Worm (Caenorhabditis elegans) whole organism, young adult: ENCODE results near the gene str-246.
A peak's percentile ranks its signal among the peaks of the same experiment; 100 is the strongest.

Experiments
- B0261.1 ChIP-seq: sonication (generic microtip); optimal IDR thresholded peaks from 2 replicates; lab custom pipeline; 2016; ENCODE audit warnings: mild to moderate bottlenecking, missing genetic modification characterization, moderate library complexity, missing compliant biosample characterization
- D2030.7 ChIP-seq: fragments of 200-800 bp; sonication (Bioruptor generic); IDR thresholded peaks from 2 replicates; pipeline ENCODE4 v1.3.6; 2022; ENCODE audit warnings: missing genetic modification reagents, missing genetic modification characterization, missing compliant biosample characterization
- F22D6.2 ChIP-seq: sonication (generic microtip); optimal IDR thresholded peaks from 2 replicates; lab custom pipeline; 2016; ENCODE audit warnings: mild to moderate bottlenecking, missing genetic modification characterization, missing compliant biosample characterization
- F39B2.1 ChIP-seq: fragments of 200-800 bp; sonication (Bioruptor generic); IDR thresholded peaks from 2 replicates; pipeline ENCODE4 v1.3.6; 2022; ENCODE audit warnings: missing genetic modification reagents, missing genetic modification characterization, missing compliant biosample characterization
- K12H6.12 ChIP-seq: fragments of 200-800 bp; sonication (Bioruptor generic); optimal IDR thresholded peaks from 2 replicates; lab custom pipeline; 2018; ENCODE audit warnings: mild to moderate bottlenecking, missing genetic modification characterization, missing compliant biosample characterization
- Y53G8AR.9 ChIP-seq: fragments of 200-800 bp; sonication (Bioruptor generic); conservative IDR thresholded peaks from 2 replicates; pipeline ENCODE4 v1.3.6; 2022; ENCODE audit warnings: missing genetic modification reagents, missing genetic modification characterization, missing compliant biosample characterization
- Y56A3A.18 ChIP-seq: fragments of 200-800 bp; sonication (Bioruptor generic); IDR thresholded peaks from 2 replicates; pipeline ENCODE4 v1.3.6; 2022; ENCODE audit warnings: missing genetic modification reagents, missing genetic modification characterization, missing compliant biosample characterization
- Y79H2A.3 ChIP-seq: fragments of 200-800 bp; sonication (Bioruptor generic); conservative IDR thresholded peaks from 2 replicates; pipeline ENCODE4 v1.3.6; 2022; ENCODE audit warnings: missing genetic modification reagents, missing genetic modification characterization, missing compliant biosample characterization
- aptf-3 ChIP-seq: fragments of 200-800 bp; sonication (Bioruptor generic); IDR thresholded peaks from 2 replicates; pipeline ENCODE4 v1.3.6; 2022; ENCODE audit warnings: missing genetic modification characterization, missing compliant biosample characterization
- attf-5 ChIP-seq: fragments of 200-800 bp; sonication (Bioruptor generic); optimal IDR thresholded peaks from 2 replicates; lab custom pipeline; 2018; ENCODE audit warnings: mild to moderate bottlenecking, missing genetic modification characterization, missing compliant biosample characterization
- cebp-2 ChIP-seq: fragments of 200-800 bp; sonication (Bioruptor generic); IDR thresholded peaks from 2 replicates; pipeline ENCODE4 v1.3.6; 2022; ENCODE audit warnings: missing genetic modification characterization, missing compliant biosample characterization
- ceh-100 ChIP-seq: fragments of 200-800 bp; sonication (Bioruptor generic); IDR thresholded peaks from 2 replicates; pipeline ENCODE4 v1.3.6; 2022; ENCODE audit warnings: missing genetic modification reagents, missing genetic modification characterization, missing compliant biosample characterization
- ceh-27 ChIP-seq: fragments of 200-800 bp; sonication (Bioruptor generic); optimal IDR thresholded peaks from 2 replicates; lab custom pipeline; 2018; ENCODE audit warnings: mild to moderate bottlenecking, missing genetic modification characterization, moderate library complexity, missing compliant biosample characterization
- ceh-40 ChIP-seq: fragments of 200-800 bp; sonication (Bioruptor generic); IDR thresholded peaks from 2 replicates; pipeline ENCODE4 v1.3.6; 2022; ENCODE audit warnings: missing genetic modification characterization, missing compliant biosample characterization
- ceh-79 ChIP-seq: sonication (generic microtip); optimal IDR thresholded peaks from 2 replicates; lab custom pipeline; 2017; ENCODE audit warnings: mild to moderate bottlenecking, missing genetic modification characterization, missing compliant biosample characterization
- ceh-91 ChIP-seq: fragments of 200-800 bp; sonication (Bioruptor generic); IDR thresholded peaks from 2 replicates; pipeline ENCODE4 v1.3.6; 2022; ENCODE audit warnings: missing genetic modification reagents, missing genetic modification characterization, missing compliant biosample characterization
- chd-7 ChIP-seq: sonication (generic microtip); optimal IDR thresholded peaks from 2 replicates; lab custom pipeline; 2016; ENCODE audit warnings: mild to moderate bottlenecking, missing genetic modification characterization, moderate library complexity, missing compliant biosample characterization
- die-1 ChIP-seq: sonication (generic microtip); optimal IDR thresholded peaks from 2 replicates; lab custom pipeline; 2016; ENCODE audit warnings: missing genotype, mild to moderate bottlenecking, missing genetic modification characterization, missing compliant biosample characterization
- egrh-3 ChIP-seq: fragments of 200-800 bp; sonication (Bioruptor generic); IDR thresholded peaks from 2 replicates; pipeline ENCODE4 v1.3.6; 2022; ENCODE audit warnings: missing genetic modification reagents, missing genetic modification characterization, missing compliant biosample characterization
- ets-4 ChIP-seq: fragments of 200-800 bp; sonication (Bioruptor generic); optimal IDR thresholded peaks from 2 replicates; lab custom pipeline; 2018; ENCODE audit warnings: mild to moderate bottlenecking, missing genetic modification characterization, missing compliant biosample characterization
- lag-1 ChIP-seq: fragments of 200-800 bp; sonication (Bioruptor generic); IDR thresholded peaks from 2 replicates; pipeline ENCODE4 v1.3.6; 2022; ENCODE audit warnings: missing genetic modification reagents, missing genetic modification characterization, missing compliant biosample characterization
- lin-26 ChIP-seq: fragments of 200-800 bp; sonication (Bioruptor generic); IDR thresholded peaks from 2 replicates; pipeline ENCODE4 v1.3.6; 2022; ENCODE audit warnings: missing genetic modification reagents, missing genetic modification characterization, missing compliant biosample characterization
- lin-35 ChIP-seq, 3 experiments: fragments of 150-350 bp in 2 of 3; sonication (generic microtip) in 1 of 3; optimal IDR thresholded peaks; 2 replicates each; lab custom pipeline; 2014 to 2018; ENCODE audit warnings: missing biosample characterization in 3 of 3, missing genetic modification characterization in 3 of 3, missing genetic modification reagents in 3 of 3
- lin-40 ChIP-seq: sonication (generic microtip); optimal IDR thresholded peaks from 2 replicates; lab custom pipeline; 2016; ENCODE audit warnings: missing genetic modification characterization, mild to moderate bottlenecking, missing compliant biosample characterization, missing genotype, missing genetic modification reagents
- lir-1 ChIP-seq: fragments of 200-800 bp; sonication (Bioruptor generic); conservative IDR thresholded peaks from 2 replicates; pipeline ENCODE4 v1.3.6; 2022; ENCODE audit warnings: missing genetic modification reagents, missing genetic modification characterization, missing compliant biosample characterization
- lsy-27 ChIP-seq: sonication (generic microtip); optimal IDR thresholded peaks from 2 replicates; lab custom pipeline; 2017; ENCODE audit warnings: missing genetic modification characterization, mild to moderate bottlenecking, missing compliant biosample characterization, antibody characterized with exemption, missing genotype, borderline replicate concordance; ENCODE audit not compliant: insufficient read depth
- madf-3 ChIP-seq: fragments of 200-800 bp; sonication (Bioruptor generic); IDR thresholded peaks from 2 replicates; pipeline ENCODE4 v1.3.6; 2022; ENCODE audit warnings: missing genetic modification reagents, missing genetic modification characterization, missing compliant biosample characterization
- madf-6 ChIP-seq: fragments of 200-800 bp; sonication (Bioruptor generic); IDR thresholded peaks from 2 replicates; pipeline ENCODE4 v1.3.6; 2022; ENCODE audit warnings: missing genetic modification reagents, missing genetic modification characterization, missing compliant biosample characterization
- madf-8 ChIP-seq: fragments of 200-800 bp; sonication (Bioruptor generic); conservative IDR thresholded peaks from 2 replicates; pipeline ENCODE4 v1.3.6; 2022; ENCODE audit warnings: missing genetic modification reagents, missing genetic modification characterization, missing compliant biosample characterization
- mcd-1 ChIP-seq: fragments of 200-800 bp; sonication (Bioruptor generic); IDR thresholded peaks from 2 replicates; pipeline ENCODE4 v1.3.6; 2022; ENCODE audit warnings: missing genetic modification reagents, missing genetic modification characterization, missing compliant biosample characterization
- mel-28 ChIP-seq: sonication (generic microtip); optimal IDR thresholded peaks from 2 replicates; lab custom pipeline; 2016; ENCODE audit warnings: borderline replicate concordance, mild to moderate bottlenecking, missing genetic modification characterization, missing compliant biosample characterization
- mes-4 ChIP-seq: sonication (generic microtip); optimal IDR thresholded peaks from 2 replicates; lab custom pipeline; 2016; ENCODE audit warnings: missing genotype, missing genetic modification characterization, missing compliant biosample characterization
- mxl-1 ChIP-seq: sonication (generic microtip); optimal IDR thresholded peaks from 2 replicates; lab custom pipeline; 2016; ENCODE audit warnings: missing genetic modification characterization, missing compliant biosample characterization
- nfya-1 ChIP-seq: sonication (generic microtip); optimal IDR thresholded peaks from 2 replicates; lab custom pipeline; 2017; ENCODE audit warnings: antibody characterized with exemption, missing compliant biosample characterization, missing genetic modification characterization, borderline replicate concordance; ENCODE audit not compliant: insufficient read depth
- nhr-120 ChIP-seq: fragments of 200-800 bp; sonication (Bioruptor generic); IDR thresholded peaks from 2 replicates; pipeline ENCODE4 v1.3.6; 2022; ENCODE audit warnings: missing genetic modification characterization, missing compliant biosample characterization
- nhr-179 ChIP-seq: sonication (generic microtip); optimal IDR thresholded peaks from 2 replicates; lab custom pipeline; 2016; ENCODE audit warnings: mild to moderate bottlenecking, missing genetic modification characterization, missing compliant biosample characterization
- nhr-27 ChIP-seq: fragments of 200-800 bp; sonication (Bioruptor generic); optimal IDR thresholded peaks from 2 replicates; lab custom pipeline; 2018; ENCODE audit warnings: mild to moderate bottlenecking, missing genetic modification characterization, moderate library complexity, missing compliant biosample characterization
- sdz-38 ChIP-seq: sonication (generic microtip); optimal IDR thresholded peaks from 2 replicates; lab custom pipeline; 2016; ENCODE audit warnings: missing genotype, missing genetic modification characterization, missing compliant biosample characterization
- sea-2 ChIP-seq: fragments of 200-800 bp; sonication (Bioruptor generic); IDR thresholded peaks from 2 replicates; pipeline ENCODE4 v1.3.6; 2022; ENCODE audit warnings: missing genetic modification characterization, missing compliant biosample characterization
- snpc-1.1 ChIP-seq: sonication (generic microtip); optimal IDR thresholded peaks from 2 replicates; lab custom pipeline; 2017; ENCODE audit warnings: missing genetic modification characterization, mild to moderate bottlenecking, missing compliant biosample characterization, antibody characterized with exemption, moderate library complexity, missing genotype, missing genetic modification reagents; ENCODE audit not compliant: insufficient read depth
- snpc-1.3 ChIP-seq: sonication (generic microtip); optimal IDR thresholded peaks from 2 replicates; lab custom pipeline; 2017; ENCODE audit warnings: missing genetic modification characterization, mild to moderate bottlenecking, missing compliant biosample characterization, antibody characterized with exemption, moderate library complexity, missing genotype, missing genetic modification reagents; ENCODE audit not compliant: insufficient read depth
- snpc-3.4 ChIP-seq: sonication (generic microtip); optimal IDR thresholded peaks from 2 replicates; lab custom pipeline; 2017; ENCODE audit warnings: missing genetic modification characterization, mild to moderate bottlenecking, missing compliant biosample characterization, antibody characterized with exemption, moderate library complexity, missing genotype, missing genetic modification reagents
- tbp1 ChIP-seq: fragments of 200-800 bp; sonication (Bioruptor generic); optimal IDR thresholded peaks from 2 replicates; lab custom pipeline; 2018; ENCODE audit warnings: mild to moderate bottlenecking, missing genetic modification characterization, missing compliant biosample characterization
- tbx-9 ChIP-seq: sonication (generic microtip); optimal IDR thresholded peaks from 2 replicates; lab custom pipeline; 2016; ENCODE audit warnings: borderline replicate concordance, missing genetic modification characterization, inconsistent platforms, missing compliant biosample characterization
- unc-130 ChIP-seq: sonication (generic microtip); optimal IDR thresholded peaks from 2 replicates; lab custom pipeline; 2016; ENCODE audit warnings: missing genetic modification reagents, missing genetic modification characterization, missing compliant biosample characterization
- zfh-2 ChIP-seq: fragments of 200-800 bp; sonication (Bioruptor generic); conservative IDR thresholded peaks from 2 replicates; pipeline ENCODE4 v1.3.6; 2022; ENCODE audit warnings: missing genetic modification reagents, missing genetic modification characterization, missing compliant biosample characterization
- ztf-18 ChIP-seq: sonication (generic microtip); optimal IDR thresholded peaks from 2 replicates; lab custom pipeline; 2016; ENCODE audit warnings: missing genotype, mild to moderate bottlenecking, missing genetic modification characterization, missing compliant biosample characterization
- ztf-26 ChIP-seq: sonication (generic microtip); optimal IDR thresholded peaks from 2 replicates; lab custom pipeline; 2017; ENCODE audit warnings: missing genetic modification characterization, missing compliant biosample characterization

str-246 gene

ce11 chrIII:11066691-11067090 lies 10.8 kb upstream of the str-246 start (continued):
- TF ChIP-seq attf-5 (GFP tag; lab: Kevin White, UChicago) (peak; percentile 12), F39B2.1 (GFP tag; lab: Robert Waterston, UW) (0 out of 2 replicates have a peak, but pooled peaks have one; percentile 6), nhr-27 (tag; lab: Kevin White, UChicago) (no peak), lsy-27 (tag; lab: Kevin White, UChicago) (peak; percentile 48), ets-4 (no peak), F22D6.2 (tag; lab: Kevin White, UChicago) (no peak), Y56A3A.18 (GFP tag; lab: Robert Waterston, UW) (peak; percentile 92), snpc-1.3 (tag; lab: Kevin White, UChicago) (peak; percentile 87), snpc-3.4 (peak; percentile 47), lag-1 (GFP tag; lab: Robert Waterston, UW) (no peak), chd-7 (tag; lab: Kevin White, UChicago) (peak; percentile 79), Y79H2A.3 (GFP tag; lab: Robert Waterston, UW) (0 out of 2 replicates have a peak, but pooled peaks have one; percentile 13), ceh-91 (no peak), madf-6 (GFP tag; lab: Robert Waterston, UW) (peak; percentile 76), ceh-27 (GFP tag; lab: Kevin White, UChicago) (peak; percentile 73), ztf-26 (tag; lab: Kevin White, UChicago) (peak; percentile 61), mes-4 (tag; lab: Kevin White, UChicago) (no peak), mel-28 (tag; lab: Kevin White, UChicago) (peak; percentile 47), D2030.7 (GFP tag; lab: Robert Waterston, UW) (peak; percentile 73), tbx-9 (tag; lab: Kevin White, UChicago) (no peak), Y53G8AR.9 (peak; percentile 81), ceh-100 (peak; percentile 87), zfh-2 (GFP tag; lab: Robert Waterston, UW) (peak; percentile 59; the same call in 1 of the 2 replicates), cebp-2 (GFP tag; lab: Robert Waterston, UW) (no peak), mxl-1 (tag; lab: Kevin White, UChicago) (peak; percentile 4), mcd-1 (GFP tag; lab: Robert Waterston, UW) (peak; percentile 89), nhr-179 (no peak), snpc-1.1 (tag; lab: Kevin White, UChicago) (peak; percentile 7), sea-2 (no peak), ztf-18 (peak; percentile 67), ceh-40 (GFP tag; lab: Robert Waterston, UW) (peak; percentile 69; the same call in 1 of the 2 replicates), ceh-79 (tag; lab: Kevin White, UChicago) (no peak), nhr-120 (GFP tag; lab: Robert Waterston, UW) (no peak), sdz-38 (tag; lab: Kevin White, UChicago) (no peak), die-1 (tag; lab: Kevin White, UChicago) (peak; percentile 75), B0261.1 (peak; percentile 99), aptf-3 (GFP tag; lab: Robert Waterston, UW) (peak; percentile 94), lir-1 (peak; percentile 70), lin-35 (GFP tag; optimal IDR thresholded peaks at IDR 0.05; lab: Kevin White, UChicago) (peak in 1 of 3 experiments; percentile 87), tbp1 (peak; percentile 99), nfya-1 (tag; lab: Kevin White, UChicago) (no peak), madf-3 (peak; percentile 67; the same call in 1 of the 2 replicates), lin-40 (peak; percentile 94), unc-130 (GFP tag; lab: Kevin White, UChicago) (peak; percentile 19), K12H6.12 (tag; lab: Kevin White, UChicago) (no peak), egrh-3 (0 out of 2 replicates have a peak, but pooled peaks have one; percentile 18), madf-8 (peak; percentile 32; the same call in 1 of the 2 replicates), lin-26 (peak; percentile 95)
